Fruit fly (Drosophila melanogaster): ENCODE results near the gene CG8043.
A peak's percentile ranks its signal among the peaks of the same experiment; 100 is the strongest.

Gene CG8043

DNA sequence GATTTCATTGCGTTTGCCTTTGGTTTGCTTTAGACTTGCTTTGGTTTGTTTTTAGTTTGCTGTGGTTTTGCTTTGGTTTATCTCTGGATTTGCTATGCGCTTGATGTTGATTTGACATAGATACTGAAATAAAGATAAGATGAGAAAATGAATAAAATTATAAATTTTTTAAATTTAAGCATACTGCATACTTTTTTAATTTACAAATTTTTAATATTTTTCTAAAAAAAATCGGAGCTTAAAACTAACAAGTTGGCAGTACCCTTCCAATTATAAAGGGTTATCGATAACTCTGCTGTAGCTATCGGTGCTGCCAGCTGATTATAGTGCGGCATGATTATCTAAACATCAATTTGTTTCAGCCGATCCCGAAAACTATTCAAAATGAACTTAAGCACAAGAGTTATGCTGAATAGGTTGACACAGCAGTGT, 2.9 kb upstream of the CG8043 start, which contains the start of gene mRpL19 (continued):
- TF ChIP-seq pzg (GFP tag; optimal IDR thresholded peaks at IDR 0.05) (peak; percentile 48), ssp (GFP tag; IDR thresholded peaks at IDR 0.05) (no peak), hb (GFP tag; IDR thresholded peaks at IDR 0.05; ENCODE audit: partially characterized antibody) (no peak; the same call in 2 of the 3 replicates), CG31224 (GFP tag; IDR thresholded peaks at IDR 0.05) (no peak), phol (tag; optimal IDR thresholded peaks at IDR 0.05) (peak; percentile 61), cato (GFP tag; optimal IDR thresholded peaks at IDR 0.05; ENCODE audit: borderline replicate concordance) (no peak), D (optimal IDR thresholded peaks at IDR 0.05) (no peak), D (GFP tag; optimal IDR thresholded peaks at IDR 0.05) (no peak), ci (GFP tag; IDR thresholded peaks at IDR 0.05) (no peak), MBD-R2 (GFP tag; IDR thresholded peaks at IDR 0.05) (peak; percentile 84), Dip3 (GFP tag; optimal IDR thresholded peaks at IDR 0.05) (no peak), ham (GFP tag; IDR thresholded peaks at IDR 0.05) (no peak), CG4707 (GFP tag; optimal IDR thresholded peaks at IDR 0.05) (no peak), Hmr (GFP tag; optimal IDR thresholded peaks at IDR 0.05) (peak; percentile 10), CG3407 (GFP tag; optimal IDR thresholded peaks at IDR 0.05) (no peak), CG11695 (GFP tag; IDR thresholded peaks at IDR 0.05) (peak; percentile 34; the same call in 1 of the 3 replicates), E2f1 (GFP tag; IDR thresholded peaks at IDR 0.05) (no peak), MESR4 (GFP tag; optimal IDR thresholded peaks at IDR 0.05) (peak; percentile 73), CG17568 (GFP tag; optimal IDR thresholded peaks at IDR 0.05) (peak; percentile 49), D19A (tag; optimal IDR thresholded peaks at IDR 0.05) (peak; percentile 64), NfI (GFP tag; optimal IDR thresholded peaks at IDR 0.05) (peak; percentile 44), Xbp1 (GFP tag; optimal IDR thresholded peaks at IDR 0.05) (peak; percentile 2), ewg (GFP tag; optimal IDR thresholded peaks at IDR 0.05) (no peak), Adf1 (GFP tag; IDR thresholded peaks at IDR 0.05) (peak; percentile 37; the same call in 1 of the 2 replicates), hkb (optimal IDR thresholded peaks at IDR 0.05) (no peak), hkb (GFP tag; IDR thresholded peaks at IDR 0.05) (peak; percentile 38; the same call in 1 of the 2 replicates), odd (GFP tag; optimal IDR thresholded peaks at IDR 0.05) (peak; percentile 8), ash1 (GFP tag; optimal IDR thresholded peaks at IDR 0.05) (no peak), CG34376 (GFP tag; optimal IDR thresholded peaks at IDR 0.05) (peak; percentile 21), CG11504 (tag; optimal IDR thresholded peaks at IDR 0.05) (peak; percentile 60), pum (GFP tag; optimal IDR thresholded peaks at IDR 0.05) (no peak), Drgx (GFP tag; IDR thresholded peaks at IDR 0.05) (no peak), sug (tag; optimal IDR thresholded peaks at IDR 0.05) (peak; percentile 61), toy (GFP tag; IDR thresholded peaks at IDR 0.05) (no peak), fu2 (GFP tag; optimal IDR thresholded peaks at IDR 0.05) (no peak), CG30403 (GFP tag; optimal IDR thresholded peaks at IDR 0.05) (peak; percentile 46), kah (GFP tag; optimal IDR thresholded peaks at IDR 0.05) (no peak), mld (GFP tag; IDR thresholded peaks at IDR 0.05; ENCODE audit: partially characterized antibody) (0 out of 3 replicates have a peak, but pooled peaks have one; percentile 30), PHDP (tag; optimal IDR thresholded peaks at IDR 0.05) (peak; percentile 68), CG6813 (GFP tag; optimal IDR thresholded peaks at IDR 0.05) (no peak), CG1647 (GFP tag; optimal IDR thresholded peaks at IDR 0.05) (no peak), Sox100B (GFP tag; optimal IDR thresholded peaks at IDR 0.05) (peak; percentile 44), Dek (tag; optimal IDR thresholded peaks at IDR 0.05) (peak; percentile 50), CG12104 (GFP tag; optimal IDR thresholded peaks at IDR 0.05) (peak; percentile 21), CG17359 (tag; optimal IDR thresholded peaks at IDR 0.05) (peak; percentile 40), BEAF-32 (GFP tag; optimal IDR thresholded peaks at IDR 0.05) (peak; percentile 54), Nf-YC (tag; optimal IDR thresholded peaks at IDR 0.05) (peak; percentile 64), CG10431 (GFP tag; optimal IDR thresholded peaks at IDR 0.05) (peak; percentile 31), CG32532 (GFP tag; IDR thresholded peaks at IDR 0.05) (peak; percentile 57; the same call in 1 of the 2 replicates), scrt (GFP tag; optimal IDR thresholded peaks at IDR 0.05) (no peak)
